Fruit fly (Drosophila melanogaster) whole organism, pupa: ENCODE results near the gene CG13738.
A peak's percentile ranks its signal among the peaks of the same experiment; 100 is the strongest.

ENCODE experiments used
- CG13204 ChIP-seq: fragments of 200-800 bp; sonication (Bioruptor generic); optimal IDR thresholded peaks from 2 replicates; lab custom pipeline; 2018; ENCODE audit warnings: missing biosample characterization, mild to moderate bottlenecking, missing genetic modification characterization, moderate library complexity
- CG14655 ChIP-seq: fragments of 200-800 bp; sonication (Bioruptor generic); optimal IDR thresholded peaks from 3 replicates; lab custom pipeline; 2017; ENCODE audit warnings: mild to moderate bottlenecking, missing biosample characterization, missing genetic modification reagents, missing genetic modification characterization
- CG15710 ChIP-seq: fragments of 200-800 bp; sonication (Bioruptor generic); optimal IDR thresholded peaks from 2 replicates; lab custom pipeline; 2018; ENCODE audit warnings: missing biosample characterization, mild to moderate bottlenecking, missing genetic modification characterization, moderate library complexity
- CG17806 ChIP-seq: fragments of 200-800 bp; sonication (Bioruptor generic); optimal IDR thresholded peaks from 2 replicates; lab custom pipeline; 2018; ENCODE audit warnings: missing biosample characterization, mild to moderate bottlenecking, missing genetic modification characterization, moderate library complexity
- CG32121 ChIP-seq: fragments of 200-800 bp; sonication (Bioruptor generic); IDR thresholded peaks from 2 replicates; pipeline ENCODE4 v1.3.6; 2022; ENCODE audit warnings: missing biosample characterization, missing genetic modification characterization
- CG34367 ChIP-seq: fragments of 200-800 bp; sonication (Bioruptor generic); optimal IDR thresholded peaks from 2 replicates; lab custom pipeline; 2018; ENCODE audit warnings: missing biosample characterization, mild to moderate bottlenecking, missing genetic modification characterization
- CG9948 ChIP-seq: fragments of 200-800 bp; sonication (Bioruptor generic); optimal IDR thresholded peaks from 2 replicates; lab custom pipeline; 2018; ENCODE audit warnings: missing biosample characterization, mild to moderate bottlenecking, missing genetic modification characterization, moderate library complexity
- D1 ChIP-seq: fragments of 200-800 bp; sonication (Bioruptor generic); optimal IDR thresholded peaks from 2 replicates; lab custom pipeline; 2018; ENCODE audit warnings: missing biosample characterization, mild to moderate bottlenecking, missing genetic modification characterization, moderate library complexity
- EcR ChIP-seq: fragments of 200-800 bp; sonication (Bioruptor generic); optimal IDR thresholded peaks from 3 replicates; lab custom pipeline; 2019; ENCODE audit warnings: missing biosample characterization, missing genetic modification characterization, mild to moderate bottlenecking, moderate library complexity, missing genetic modification reagents
- Pif1A ChIP-seq: fragments of 200-800 bp; sonication (Bioruptor generic); optimal IDR thresholded peaks from 3 replicates; lab custom pipeline; 2016; ENCODE audit warnings: missing biosample characterization, missing genetic modification characterization

DNA sequence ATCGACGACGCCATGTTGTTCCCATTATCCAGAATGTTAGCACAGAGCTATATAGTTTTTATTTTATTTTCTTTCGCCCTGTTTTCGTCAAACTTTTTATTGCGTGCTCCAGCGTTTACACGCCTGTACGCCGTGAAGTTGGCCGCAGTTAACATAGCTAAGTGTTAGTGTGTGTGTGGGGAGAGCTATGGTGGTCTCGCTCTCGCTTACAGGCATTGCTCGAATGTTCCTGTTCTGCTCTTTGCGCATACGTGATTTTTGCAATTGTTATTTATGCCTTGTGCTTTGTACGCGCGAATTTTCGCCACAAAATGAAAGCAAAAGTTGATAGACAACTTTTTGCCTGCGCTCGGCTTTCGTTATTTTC, 30.7 kb upstream of the CG13738 start:
- no peak for TF ChIP-seq Pif1A (GFP tag; lab: Kevin White, UChicago)
- peak; percentile 17 for TF ChIP-seq CG14655 (GFP tag; lab: Kevin White, UChicago)
- no peak for TF ChIP-seq CG34367 (tag; lab: Kevin White, UChicago)
- TF ChIP-seq EcR (GFP tag; lab: Kevin White, UChicago), result no peak
- peak; percentile 47; the same call in 1 of the 2 replicates for TF ChIP-seq CG32121 (GFP tag; lab: Robert Waterston, UW)
- no peak for TF ChIP-seq D1 (tag; lab: Kevin White, UChicago)
- no peak for TF ChIP-seq CG17806 (tag; lab: Kevin White, UChicago)
- no peak for TF ChIP-seq CG15710 (tag; lab: Kevin White, UChicago)
- TF ChIP-seq CG9948 (tag; lab: Kevin White, UChicago), result no peak
- peak; percentile 18 for TF ChIP-seq CG13204
